In the genomic region with DNA sequence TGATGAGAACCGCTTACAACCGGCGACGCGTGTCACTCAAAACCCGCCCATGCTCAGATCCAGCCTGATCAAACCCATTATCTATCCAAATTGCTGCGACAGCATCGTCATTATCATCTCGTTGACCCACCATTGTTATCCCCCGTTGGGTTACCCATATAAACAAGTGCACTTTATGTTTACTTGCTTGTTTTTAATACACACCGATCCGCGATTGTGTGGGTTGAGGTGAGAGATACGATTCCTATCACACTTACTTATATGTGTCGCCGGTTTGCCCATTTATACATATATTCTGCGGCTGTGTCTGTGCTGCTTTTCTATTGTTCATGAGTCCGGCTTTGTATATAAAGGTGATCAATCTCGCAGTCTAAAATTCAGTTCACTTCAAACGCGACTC, we compare ENCODE assay signal across 1 fruit fly cellular context.
TF ChIP-seq lines count a peak whose summit lies in the region.

A gene (plus strand): TSS at position 386 of the 400 bp plus-strand sequence.

TF ChIP-seq in whole organism, adult, 20 proteins besides CTCF, POLR2A, EP300 and RAD21 (continued from another document):
- no peak for TF ChIP-seq Clk (GFP tag; optimal IDR thresholded peaks at IDR 0.05; lab: Kevin White, UChicago)
- no peak for TF ChIP-seq CG11617 (GFP tag; optimal IDR thresholded peaks at IDR 0.05; lab: Kevin White, UChicago)
